Fruit fly (Drosophila melanogaster): ENCODE measurements around the gene Rpn3.

Rpn3 gene

dm6 chr2L:19014032-19014880 lies 37.3 kb upstream of the Rpn3 start (continued):
- TF ChIP-seq CG2712 (tag; optimal IDR thresholded peaks at IDR 0.05) (peak; percentile 79), mld (GFP tag; IDR thresholded peaks at IDR 0.05; ENCODE audit: partially characterized antibody) (no peak), chm (GFP tag; IDR thresholded peaks at IDR 0.05) (no peak), CG4820 (GFP tag; optimal IDR thresholded peaks at IDR 0.05) (peak; percentile 22), sima (GFP tag; optimal IDR thresholded peaks at IDR 0.05) (no peak), pan (optimal IDR thresholded peaks at IDR 0.05) (no peak), pan (GFP tag; optimal IDR thresholded peaks at IDR 0.05 in 1 of 2, IDR thresholded peaks at IDR 0.05 in 1 of 2) (peak in 1 of 2 experiments; percentile 67), h (optimal IDR thresholded peaks at IDR 0.05) (no peak), Ada2b (GFP tag; IDR thresholded peaks at IDR 0.05) (peak; percentile 44; the same call in 1 of the 2 replicates), dan (GFP tag; IDR thresholded peaks at IDR 0.05) (no peak), dysf (GFP tag; IDR thresholded peaks at IDR 0.05) (peak; percentile 79), sr (GFP tag; IDR thresholded peaks at IDR 0.05) (no peak), Doc2 (GFP tag; IDR thresholded peaks at IDR 0.05) (no peak), cas (GFP tag; IDR thresholded peaks at IDR 0.05) (no peak), CG1792 (GFP tag; optimal IDR thresholded peaks at IDR 0.05) (no peak), vvl (GFP tag; IDR thresholded peaks at IDR 0.05) (peak; percentile 76), jing (GFP tag; optimal IDR thresholded peaks at IDR 0.05) (peak; percentile 4), Hr39 (optimal IDR thresholded peaks at IDR 0.05) (no peak), CG18599 (GFP tag; optimal IDR thresholded peaks at IDR 0.05) (peak; percentile 93), fu2 (GFP tag; optimal IDR thresholded peaks at IDR 0.05) (no peak), D19A (tag; optimal IDR thresholded peaks at IDR 0.05) (peak; percentile 69), da (GFP tag; optimal IDR thresholded peaks at IDR 0.05) (no peak), Oli (tag; optimal IDR thresholded peaks at IDR 0.05) (peak; percentile 76), maf-S (GFP tag; optimal IDR thresholded peaks at IDR 0.05) (no peak), cg (GFP tag; optimal IDR thresholded peaks at IDR 0.05) (no peak), B-H2 (GFP tag; optimal IDR thresholded peaks at IDR 0.05) (peak; percentile 66), Nf-YC (tag; optimal IDR thresholded peaks at IDR 0.05) (peak; percentile 76), usp (GFP tag; optimal IDR thresholded peaks at IDR 0.05) (no peak), TFAM (GFP tag; optimal IDR thresholded peaks at IDR 0.05) (no peak), CG17912 (GFP tag; optimal IDR thresholded peaks at IDR 0.05) (peak; percentile 15), salm (tag; optimal IDR thresholded peaks at IDR 0.05) (peak; percentile 39), Six4 (GFP tag; optimal IDR thresholded peaks at IDR 0.05) (no peak), CG7745 (tag; optimal IDR thresholded peaks at IDR 0.05) (no peak), kni (GFP tag; optimal IDR thresholded peaks at IDR 0.05) (no peak), Taf1 (GFP tag; IDR thresholded peaks at IDR 0.05) (peak; percentile 54; the same call in 1 of the 2 replicates), CG13424 (tag; optimal IDR thresholded peaks at IDR 0.05) (peak; percentile 89), Atf3 (GFP tag; optimal IDR thresholded peaks at IDR 0.05) (no peak), pnt (GFP tag; optimal IDR thresholded peaks at IDR 0.05) (no peak), tup (GFP tag; optimal IDR thresholded peaks at IDR 0.05) (no peak), CG15073 (GFP tag; optimal IDR thresholded peaks at IDR 0.05) (no peak), ab (GFP tag; optimal IDR thresholded peaks at IDR 0.05) (no peak), zen (tag; optimal IDR thresholded peaks at IDR 0.05) (peak; percentile 13), run (tag; optimal IDR thresholded peaks at IDR 0.05) (peak; percentile 59), CG43689 (GFP tag; IDR thresholded peaks at IDR 0.05) (no peak), Scr (GFP tag; IDR thresholded peaks at IDR 0.05; ENCODE audit: partially characterized antibody) (no peak), lov (optimal IDR thresholded peaks at IDR 0.05) (no peak), lov (GFP tag; IDR thresholded peaks at IDR 0.05) (no peak), HLH3B (GFP tag; IDR thresholded peaks at IDR 0.05) (peak; percentile 70), Dll (GFP tag; IDR thresholded peaks at IDR 0.05; ENCODE audit: partially characterized antibody) (no peak), CG3838 (GFP tag; optimal IDR thresholded peaks at IDR 0.05) (no peak), CG11696 (GFP tag; IDR thresholded peaks at IDR 0.05) (no peak)
